Fruit fly (Drosophila melanogaster) whole organism, pupa: ENCODE measurements around the gene TfIIFalpha.

Experiments used
- CG12605 ChIP-seq: fragments of 200-800 bp; sonication (Bioruptor generic); IDR thresholded peaks from 2 replicates; pipeline ENCODE4 v1.3.6; 2022; ENCODE audit warnings: missing biosample characterization, missing genetic modification characterization
- CG13204 ChIP-seq: fragments of 200-800 bp; sonication (Bioruptor generic); optimal IDR thresholded peaks from 2 replicates; lab custom pipeline; 2018; ENCODE audit warnings: missing biosample characterization, mild to moderate bottlenecking, missing genetic modification characterization, moderate library complexity
- CG14655 ChIP-seq: fragments of 200-800 bp; sonication (Bioruptor generic); optimal IDR thresholded peaks from 3 replicates; lab custom pipeline; 2017; ENCODE audit warnings: mild to moderate bottlenecking, missing biosample characterization, missing genetic modification reagents, missing genetic modification characterization
- CG15710 ChIP-seq: fragments of 200-800 bp; sonication (Bioruptor generic); optimal IDR thresholded peaks from 2 replicates; lab custom pipeline; 2018; ENCODE audit warnings: missing biosample characterization, mild to moderate bottlenecking, missing genetic modification characterization, moderate library complexity
- CG17806 ChIP-seq: fragments of 200-800 bp; sonication (Bioruptor generic); optimal IDR thresholded peaks from 2 replicates; lab custom pipeline; 2018; ENCODE audit warnings: missing biosample characterization, mild to moderate bottlenecking, missing genetic modification characterization, moderate library complexity
- CG32121 ChIP-seq: fragments of 200-800 bp; sonication (Bioruptor generic); IDR thresholded peaks from 2 replicates; pipeline ENCODE4 v1.3.6; 2022; ENCODE audit warnings: missing biosample characterization, missing genetic modification characterization
- D1 ChIP-seq: fragments of 200-800 bp; sonication (Bioruptor generic); optimal IDR thresholded peaks from 2 replicates; lab custom pipeline; 2018; ENCODE audit warnings: missing biosample characterization, mild to moderate bottlenecking, missing genetic modification characterization, moderate library complexity
- EcR ChIP-seq: fragments of 200-800 bp; sonication (Bioruptor generic); optimal IDR thresholded peaks from 3 replicates; lab custom pipeline; 2019; ENCODE audit warnings: missing biosample characterization, missing genetic modification characterization, mild to moderate bottlenecking, moderate library complexity, missing genetic modification reagents
- Pif1A ChIP-seq: fragments of 200-800 bp; sonication (Bioruptor generic); optimal IDR thresholded peaks from 3 replicates; lab custom pipeline; 2016; ENCODE audit warnings: missing biosample characterization, missing genetic modification characterization
- Pif1B ChIP-seq: fragments of 200-800 bp; sonication (Bioruptor generic); optimal IDR thresholded peaks from 3 replicates; lab custom pipeline; 2016; ENCODE audit warnings: missing biosample characterization, missing genetic modification characterization
- Snoo ChIP-seq: fragments of 200-800 bp; sonication (Bioruptor generic); optimal IDR thresholded peaks from 3 replicates; lab custom pipeline; 2017; ENCODE audit warnings: missing biosample characterization, mild to moderate bottlenecking, missing genetic modification characterization, inconsistent platforms
- fd96Ca ChIP-seq: fragments of 200-800 bp; sonication (Bioruptor generic); IDR thresholded peaks from 3 replicates; pipeline ENCODE4 v1.3.6; 2022; ENCODE audit warnings: missing biosample characterization, missing genetic modification characterization
- gl ChIP-seq: fragments of 200-800 bp; sonication (Bioruptor generic); optimal IDR thresholded peaks from 2 replicates; lab custom pipeline; 2018; ENCODE audit warnings: missing biosample characterization, mild to moderate bottlenecking, missing genetic modification characterization

DNA sequence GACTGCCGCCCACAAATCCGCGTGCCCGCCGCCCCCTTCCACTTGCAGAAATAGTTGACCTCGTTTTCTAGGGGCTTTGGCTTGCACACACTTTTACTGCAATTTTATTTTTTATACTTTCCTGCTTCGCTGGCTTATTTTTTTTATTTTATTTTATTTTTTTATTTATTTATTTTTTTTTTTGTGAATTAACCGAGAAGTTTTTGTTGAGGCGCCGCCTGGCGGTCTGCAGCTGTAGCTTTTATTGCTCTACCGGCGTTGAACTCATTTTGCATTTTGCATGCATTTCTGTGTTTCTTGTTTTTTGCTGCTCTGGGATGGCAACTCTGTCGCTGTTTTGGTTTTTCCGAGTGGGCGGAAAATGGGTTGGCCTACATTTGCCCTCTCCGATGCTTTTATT, 49.4 kb downstream of the TfIIFalpha start:
- TF ChIP-seq CG14655 (GFP tag; lab: Kevin White, UChicago) (peak; percentile 1), Snoo (tag; lab: Kevin White, UChicago) (no peak), fd96Ca (peak; percentile 61; the same call in 2 of the 3 replicates), CG12605 (GFP tag; lab: Robert Waterston, UW) (peak; percentile 59), CG13204 (GFP tag; lab: Kevin White, UChicago) (no peak), Pif1B (GFP tag; lab: Kevin White, UChicago) (no peak), CG15710 (tag; lab: Kevin White, UChicago) (no peak), CG32121 (GFP tag; lab: Robert Waterston, UW) (peak; percentile 70), gl (no peak), EcR (GFP tag; lab: Kevin White, UChicago) (no peak), D1 (tag; lab: Kevin White, UChicago) (no peak), Pif1A (GFP tag; lab: Kevin White, UChicago) (no peak), CG17806 (no peak)
